Fruit fly (Drosophila melanogaster) whole organism: Measurements from ENCODE around the gene fz.

Experiments
- CG8478 ChIP-seq: fragments of >200 bp; optimal IDR thresholded peaks from 2 replicates; lab custom pipeline; 2018; ENCODE audit warnings: inconsistent platforms
- Dll ChIP-seq: fragments of >200 bp; optimal IDR thresholded peaks from 2 replicates; lab custom pipeline; 2017
- EcR ChIP-seq, 2 experiments: fragments of >200 bp; optimal IDR thresholded peaks; 2 replicates each; lab custom pipeline; 2017; ENCODE audit warnings: missing biosample characterization in 2 of 2, missing genetic modification characterization in 2 of 2, missing genetic modification reagents in 2 of 2
- pan ChIP-seq: fragments of >200 bp; optimal IDR thresholded peaks from 2 replicates; lab custom pipeline; 2017
- psq ChIP-seq: fragments of >200 bp; optimal IDR thresholded peaks from 2 replicates; lab custom pipeline; 2017
- usp ChIP-seq: fragments of >200 bp; optimal IDR thresholded peaks from 2 replicates; lab custom pipeline; 2017; ENCODE audit warnings: missing biosample characterization, missing genetic modification characterization, mixed read lengths

DNA sequence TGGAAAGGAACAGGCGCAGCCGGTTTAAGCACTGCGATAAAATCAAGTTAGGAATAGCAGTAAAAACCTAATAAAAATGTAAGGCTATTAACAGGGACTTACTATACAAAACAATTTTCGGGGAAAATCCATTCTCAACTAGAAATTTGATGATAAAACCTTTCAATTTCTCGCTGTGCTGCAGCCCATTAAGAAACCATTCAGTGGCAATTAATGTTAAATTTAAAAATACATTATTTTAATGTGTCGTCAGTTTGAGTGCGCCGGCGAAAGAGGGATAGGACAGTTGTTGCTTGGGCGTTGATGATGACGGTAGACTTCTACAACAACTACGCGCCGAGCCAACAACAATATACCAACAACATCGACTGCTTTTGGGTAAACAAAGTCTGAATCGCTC lies 45.0 kb downstream of the fz start:
- no peak for TF ChIP-seq usp
- no peak for TF ChIP-seq pan (lab: Kevin White, UChicago)
- TF ChIP-seq CG8478 (lab: Kevin White, UChicago), result no peak
- no peak for TF ChIP-seq psq (lab: Kevin White, UChicago)
- no peak for TF ChIP-seq EcR (GFP tag; optimal IDR thresholded peaks at IDR 0.05; lab: Kevin White, UChicago)
- TF ChIP-seq Dll (lab: Kevin White, UChicago), result no peak
